In the genomic region with DNA sequence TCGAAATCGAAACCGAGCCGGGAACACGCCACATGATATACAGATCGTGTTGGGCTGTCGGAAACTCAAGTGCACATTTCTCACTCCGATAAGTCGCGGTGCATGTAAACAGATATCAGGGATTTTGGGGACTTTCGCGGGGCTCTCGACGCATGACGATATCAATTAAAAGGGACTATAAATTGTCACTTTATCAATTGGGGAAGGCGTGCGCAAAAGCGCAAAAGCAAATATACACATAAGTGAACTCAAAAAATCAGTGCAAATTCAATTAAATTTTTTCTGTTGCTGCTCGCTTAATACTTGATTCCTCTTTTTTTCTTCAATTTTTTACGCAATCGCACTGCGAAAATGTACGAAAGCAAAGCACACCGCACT, we compare ENCODE assay signal across 3 fruit fly cellular contexts.
TF ChIP-seq lines count a peak whose summit lies in the region.

No protein-coding gene starts in this region.

- TF ChIP-seq CTCF in whole organism, embryonic (GFP tag; optimal IDR thresholded peaks at IDR 0.05; lab: Kevin White, UChicago): no peak

TF ChIP-seq in whole organism, embryonic, 481 proteins besides CTCF, POLR2A, EP300 and RAD21:
- TF ChIP-seq stwl (tag; optimal IDR thresholded peaks at IDR 0.05; lab: Kevin White, UChicago) (peak; percentile 32), Pdp1 (GFP tag; optimal IDR thresholded peaks at IDR 0.05; lab: Kevin White, UChicago) (peak in 1 of 2 experiments; percentile 22), CG43689 (GFP tag; IDR thresholded peaks at IDR 0.05; lab: Robert Waterston, UW) (0 out of 2 replicates have a peak, but pooled peaks have one; percentile 10), HmgZ (tag; optimal IDR thresholded peaks at IDR 0.05; lab: Kevin White, UChicago) (no peak), CG11696 (GFP tag; IDR thresholded peaks at IDR 0.05; lab: Robert Waterston, UW) (0 out of 2 replicates have a peak, but pooled peaks have one; percentile 5)
TF ChIP-seq in whole organism, embryonic: peak in this region for 4.

TF ChIP-seq in whole organism, prepupa, 60 proteins besides CTCF, POLR2A, EP300 and RAD21:
- TF ChIP-seq Hr4 (GFP tag; optimal IDR thresholded peaks at IDR 0.05; lab: Kevin White, UChicago) (no peak), Eip78C (GFP tag; lab: Kevin White, UChicago) (peak; percentile 68), Met (GFP tag; optimal IDR thresholded peaks at IDR 0.05; lab: Kevin White, UChicago) (no peak), Sox102F (GFP tag; optimal IDR thresholded peaks at IDR 0.05; lab: Kevin White, UChicago) (peak; percentile 16), svp (GFP tag; lab: Kevin White, UChicago) (peak; percentile 78), vri (GFP tag; optimal IDR thresholded peaks at IDR 0.05; lab: Kevin White, UChicago) (peak; percentile 75), acj6 (GFP tag; optimal IDR thresholded peaks at IDR 0.05; lab: Kevin White, UChicago) (no peak)

TF ChIP-seq in whole organism, wandering third instar larva, 38 proteins besides CTCF, POLR2A, EP300 and RAD21:
- TF ChIP-seq Abd-B (GFP tag; optimal IDR thresholded peaks at IDR 0.05; lab: Kevin White, UChicago) (no peak), OdsH (GFP tag; optimal IDR thresholded peaks at IDR 0.05; lab: Kevin White, UChicago) (no peak), h (GFP tag; optimal IDR thresholded peaks at IDR 0.05; lab: Kevin White, UChicago) (peak; percentile 26), lola (GFP tag; optimal IDR thresholded peaks at IDR 0.05; lab: Kevin White, UChicago) (no peak), ey (GFP tag; optimal IDR thresholded peaks at IDR 0.05; lab: Kevin White, UChicago) (no peak), sv (GFP tag; optimal IDR thresholded peaks at IDR 0.05; lab: Kevin White, UChicago) (no peak), Hr78 (GFP tag; optimal IDR thresholded peaks at IDR 0.05; lab: Kevin White, UChicago) (no peak), Rel (GFP tag; optimal IDR thresholded peaks at IDR 0.05; lab: Kevin White, UChicago) (no peak), Rel (tag; optimal IDR thresholded peaks at IDR 0.05; lab: Kevin White, UChicago) (peak; percentile 93), dsf (GFP tag; optimal IDR thresholded peaks at IDR 0.05; lab: Kevin White, UChicago; ENCODE audit: borderline replicate concordance) (no peak)

Comparison
In these comparisons a context has a peak if more than half of its experiments do, and no peak if none do; other contexts are left out.
1. Of the 7 proteins assayed by ChIP-seq in both whole organism, embryonic and whole organism, prepupa: peak only in whole organism, embryonic: none; only in whole organism, prepupa: Sox102F; in both: none; in neither: 6.